Worm (Caenorhabditis elegans) whole organism, L1 larva: Measurements from ENCODE around the gene fbxa-206.

Source experiments
- alr-1 ChIP-seq: fragments of 200-800 bp; sonication (Bioruptor generic); optimal IDR thresholded peaks from 2 replicates; lab custom pipeline; 2018; ENCODE audit warnings: borderline replicate concordance, mild to moderate bottlenecking, missing genetic modification characterization, missing compliant biosample characterization
- mep-1 ChIP-seq: fragments of 150-350 bp; optimal IDR thresholded peaks from 2 replicates; lab custom pipeline; 2014; ENCODE audit warnings: missing biosample characterization, missing genetic modification characterization
- nhr-77 ChIP-seq: fragments of 150-350 bp; optimal IDR thresholded peaks from 2 replicates; lab custom pipeline; 2014; ENCODE audit warnings: missing biosample characterization, missing genetic modification characterization
- pqm-1 ChIP-seq: sonication (generic microtip); optimal IDR thresholded peaks from 3 replicates; lab custom pipeline; 2017; ENCODE audit warnings: missing biosample characterization, missing genetic modification characterization
- unc-86 ChIP-seq: sonication (generic microtip); optimal IDR thresholded peaks from 2 replicates; lab custom pipeline; 2016; ENCODE audit warnings: missing genetic modification characterization, missing compliant biosample characterization

ce11 chrV:16921952-16922351, 3.7 kb upstream of the fbxa-206 start, which contains the start of gene Y102A5C.4:
- TF ChIP-seq unc-86 (no peak), mep-1 (tag; lab: Kevin White, UChicago) (no peak), pqm-1 (no peak), nhr-77 (no peak), alr-1 (tag; lab: Kevin White, UChicago) (no peak)
